Worm (Caenorhabditis elegans): ENCODE results near the gene srh-76.

DNA sequence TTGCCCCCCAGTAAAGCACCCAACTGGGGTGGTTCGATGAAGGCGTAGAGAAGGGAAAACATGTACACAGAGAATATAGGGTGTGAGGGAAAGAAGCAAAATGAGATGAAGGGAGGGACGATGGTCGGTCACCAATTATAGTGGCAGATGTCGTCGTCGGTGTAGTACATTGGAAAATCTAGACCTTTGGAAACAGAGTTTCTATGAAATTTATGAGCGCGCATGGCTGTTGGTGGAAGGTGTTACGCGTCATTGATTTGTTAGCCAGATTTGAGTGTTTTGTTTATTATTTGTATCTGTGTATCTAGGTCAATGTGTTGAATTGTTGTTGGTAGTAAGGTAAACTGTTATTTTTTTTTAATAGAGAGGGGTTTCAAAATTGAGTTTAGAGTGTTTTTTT is 13.1 kb downstream of the srh-76 start:
- TF ChIP-seq F49E8.2 (tag; optimal IDR thresholded peaks at IDR 0.05; ENCODE audit: borderline replicate concordance) (no peak), daf-19 (GFP tag; conservative IDR thresholded peaks at IDR 0.05) (no peak), pqm-1 (tag; optimal IDR thresholded peaks at IDR 0.05) (no peak), tra-1 (GFP tag; IDR thresholded peaks at IDR 0.05) (no peak), fkh-10 (GFP tag; optimal IDR thresholded peaks at IDR 0.05) (no peak), ceh-82 (tag; optimal IDR thresholded peaks at IDR 0.05) (no peak), ceh-44 (GFP tag; IDR thresholded peaks at IDR 0.05) (no peak), ama-1 (optimal IDR thresholded peaks at IDR 0.05) (no peak), R02D3.7 (tag; optimal IDR thresholded peaks at IDR 0.05) (no peak)
